Worm (Caenorhabditis elegans): Measurements from ENCODE around the gene nhr-170.

ce11 chrV:18750445-18750844, 50.2 kb downstream of the nhr-170 start, which contains the start of the genes F11D11.21 and F11D11.12:
- TF ChIP-seq fkh-10 (GFP tag; optimal IDR thresholded peaks at IDR 0.05) (no peak), snpc-4 (tag; optimal IDR thresholded peaks at IDR 0.05) (no peak), dve-1 (tag; optimal IDR thresholded peaks at IDR 0.05; ENCODE audit: insufficient read depth) (no peak), lin-39 (tag; optimal IDR thresholded peaks at IDR 0.05) (no peak), nhr-28 (tag; optimal IDR thresholded peaks at IDR 0.05) (no peak)
